Worm (Caenorhabditis elegans) whole organism, L2 larva: ENCODE results near the gene fbxa-62.

Experiments used
- ama-1 ChIP-seq: fragments of 150-350 bp; optimal IDR thresholded peaks from 2 replicates; lab custom pipeline; 2018; ENCODE audit warnings: inconsistent platforms
- crh-2 ChIP-seq: sonication (generic microtip); optimal IDR thresholded peaks from 2 replicates; lab custom pipeline; 2017; ENCODE audit warnings: missing biosample characterization, missing genetic modification characterization
- nhr-23 ChIP-seq: fragments of 150-350 bp; optimal IDR thresholded peaks from 2 replicates; lab custom pipeline; 2014; ENCODE audit warnings: missing biosample characterization, missing genetic modification reagents, missing genetic modification characterization

DNA sequence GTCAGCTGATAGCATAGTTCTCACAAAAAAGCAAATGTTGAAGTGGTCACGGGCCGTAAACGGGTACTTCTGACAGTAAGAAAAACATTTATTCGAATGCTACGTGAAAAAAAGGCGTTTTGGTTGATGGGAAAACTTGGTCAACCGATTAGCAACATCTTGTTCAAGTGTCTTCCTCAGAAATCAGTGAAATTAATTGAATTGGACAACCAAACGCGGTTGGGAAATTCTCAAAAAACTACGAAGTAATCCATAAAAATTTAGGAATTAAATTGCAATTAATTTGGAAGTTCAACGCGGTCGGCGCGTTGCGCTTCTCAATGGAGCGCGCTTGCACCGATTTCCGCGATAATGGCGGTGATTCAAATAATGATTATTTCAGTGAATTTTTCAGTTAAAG lies 31.8 kb downstream of the fbxa-62 start:
- TF ChIP-seq ama-1 (lab: Kevin White, UChicago) (no peak), nhr-23 (no peak), crh-2 (no peak)
